Fruit fly (Drosophila melanogaster): ENCODE results near the gene Bmcp.

- TF ChIP-seq CG8478 (optimal IDR thresholded peaks at IDR 0.05) = no peak
- no peak for TF ChIP-seq CTCF (optimal IDR thresholded peaks at IDR 0.05)
Measured at dm6 chr3L:11704902-11705546, 15.7 kb upstream of the Bmcp start.
